Fruit fly (Drosophila melanogaster) whole organism, embryonic: ENCODE data around the gene lectin-29Ca.

ENCODE experiments used
- CG10209 ChIP-seq: fragments of 200-800 bp; sonication (Bioruptor generic); optimal IDR thresholded peaks from 3 replicates; lab custom pipeline; 2017; ENCODE audit warnings: missing biosample characterization, mild to moderate bottlenecking, missing genetic modification characterization, missing genetic modification reagents
- CG10274 ChIP-seq: fragments of 200-800 bp; sonication (Bioruptor generic); optimal IDR thresholded peaks from 3 replicates; lab custom pipeline; 2017; ENCODE audit warnings: missing biosample characterization, mild to moderate bottlenecking, missing genetic modification characterization
- CG11696 ChIP-seq: fragments of 200-800 bp; sonication (Bioruptor generic); IDR thresholded peaks from 2 replicates; pipeline ENCODE4 v1.3.6; 2022; ENCODE audit warnings: missing biosample characterization, missing genetic modification characterization
- CG12391 ChIP-seq: fragments of 200-800 bp; sonication (Bioruptor generic); optimal IDR thresholded peaks from 3 replicates; lab custom pipeline; 2018; ENCODE audit warnings: missing biosample characterization, mild to moderate bottlenecking, missing genetic modification characterization, moderate library complexity
- CG13775 ChIP-seq: fragments of 200-800 bp; sonication (Bioruptor generic); optimal IDR thresholded peaks from 3 replicates; lab custom pipeline; 2017; ENCODE audit warnings: missing biosample characterization, mild to moderate bottlenecking, missing genetic modification characterization
- CG14667 ChIP-seq: fragments of 200-800 bp; sonication (Bioruptor generic); IDR thresholded peaks from 2 replicates; pipeline ENCODE4 v1.3.6; 2022; ENCODE audit warnings: missing biosample characterization, missing genetic modification characterization
- CG14860 ChIP-seq: fragments of 200-800 bp; sonication (Bioruptor generic); IDR thresholded peaks from 3 replicates; pipeline ENCODE4 v1.3.6; 2022; ENCODE audit warnings: missing biosample characterization, missing genetic modification characterization; ENCODE audit not compliant: partially characterized antibody
- CG15269 ChIP-seq: fragments of 200-800 bp; sonication (Bioruptor generic); optimal IDR thresholded peaks from 2 replicates; lab custom pipeline; 2018; ENCODE audit warnings: missing biosample characterization, mild to moderate bottlenecking, missing genetic modification characterization, moderate library complexity
- CG16779 ChIP-seq: fragments of 200-800 bp; sonication (Bioruptor generic); IDR thresholded peaks from 2 replicates; pipeline ENCODE4 v1.3.6; 2022; ENCODE audit warnings: missing biosample characterization, missing genetic modification characterization
- CG17568 ChIP-seq: fragments of 200-800 bp; sonication (Bioruptor generic); optimal IDR thresholded peaks from 2 replicates; lab custom pipeline; 2018; ENCODE audit warnings: missing biosample characterization, mild to moderate bottlenecking, missing genetic modification characterization, moderate library complexity
- CG17829 ChIP-seq: fragments of 200-800 bp; optimal IDR thresholded peaks from 2 replicates; lab custom pipeline; 2019; ENCODE audit warnings: missing biosample characterization, mild to moderate bottlenecking, missing genetic modification characterization, moderate library complexity
- CG2116 ChIP-seq: fragments of 200-800 bp; sonication (Bioruptor generic); optimal IDR thresholded peaks from 3 replicates; lab custom pipeline; 2018; ENCODE audit warnings: missing biosample characterization, mild to moderate bottlenecking, missing genetic modification characterization
- CG2129 ChIP-seq: fragments of 200-800 bp; sonication (Bioruptor generic); IDR thresholded peaks from 2 replicates; pipeline ENCODE4 v1.3.6; 2022; ENCODE audit warnings: missing biosample characterization, missing genetic modification characterization; ENCODE audit not compliant: partially characterized antibody
- CG2889 ChIP-seq: fragments of 200-800 bp; sonication (Bioruptor generic); IDR thresholded peaks from 3 replicates; pipeline ENCODE4 v1.3.6; 2022; ENCODE audit warnings: missing biosample characterization, missing genetic modification characterization
- CG42726 ChIP-seq: fragments of 200-800 bp; sonication (Bioruptor generic); IDR thresholded peaks from 2 replicates; pipeline ENCODE4 v1.3.6; 2022; ENCODE audit warnings: missing biosample characterization, missing genetic modification characterization; ENCODE audit not compliant: partially characterized antibody
- CG4328 ChIP-seq: fragments of 200-800 bp; sonication (Bioruptor generic); optimal IDR thresholded peaks from 3 replicates; lab custom pipeline; 2017; ENCODE audit warnings: missing biosample characterization, missing genetic modification reagents, missing genetic modification characterization
- CG4730 ChIP-seq: fragments of 200-800 bp; sonication (Bioruptor generic); IDR thresholded peaks from 2 replicates; pipeline ENCODE4 v1.3.6; 2022; ENCODE audit warnings: missing biosample characterization, missing genetic modification characterization
- CG4820 ChIP-seq: fragments of 200-800 bp; sonication (Bioruptor generic); optimal IDR thresholded peaks from 3 replicates; lab custom pipeline; 2016; ENCODE audit warnings: missing biosample characterization, missing genetic modification characterization
- CG7556 ChIP-seq: fragments of 200-800 bp; sonication (Bioruptor generic); optimal IDR thresholded peaks from 2 replicates; lab custom pipeline; 2017; ENCODE audit warnings: missing biosample characterization, mild to moderate bottlenecking, missing genetic modification characterization
- CG8765 ChIP-seq: fragments of 200-800 bp; sonication (Bioruptor generic); IDR thresholded peaks from 2 replicates; pipeline ENCODE4 v1.3.6; 2022; ENCODE audit warnings: missing biosample characterization, missing genetic modification characterization
- CG9215 ChIP-seq: fragments of 200-800 bp; sonication (Bioruptor generic); IDR thresholded peaks from 2 replicates; pipeline ENCODE4 v1.3.6; 2022; ENCODE audit warnings: missing biosample characterization, missing genetic modification characterization
- CG9817 ChIP-seq: fragments of 200-800 bp; sonication (Bioruptor generic); optimal IDR thresholded peaks from 2 replicates; lab custom pipeline; 2018; ENCODE audit warnings: missing biosample characterization, mild to moderate bottlenecking, missing genetic modification characterization, moderate library complexity
- D ChIP-seq, 2 experiments: fragments of 200-800 bp in 1 of 2; fragments of >200 bp in 1 of 2; sonication (Bioruptor generic) in 1 of 2; optimal IDR thresholded peaks; 2 replicates in 1 of 2; 3 replicates in 1 of 2; lab custom pipeline; 2017; ENCODE audit warnings: mild to moderate bottlenecking in 1 of 2, missing biosample characterization in 1 of 2, missing genetic modification characterization in 1 of 2, missing genetic modification reagents in 1 of 2
- D19B ChIP-seq: fragments of 200-800 bp; sonication (Bioruptor generic); optimal IDR thresholded peaks from 2 replicates; lab custom pipeline; 2017; ENCODE audit warnings: missing biosample characterization, mild to moderate bottlenecking, missing genetic modification characterization
- Dek ChIP-seq: fragments of 200-800 bp; sonication (Bioruptor generic); optimal IDR thresholded peaks from 3 replicates; lab custom pipeline; 2019; ENCODE audit warnings: missing biosample characterization, mild to moderate bottlenecking, missing genetic modification characterization, moderate library complexity
- Elba2 ChIP-seq: fragments of 200-800 bp; sonication (Bioruptor generic); optimal IDR thresholded peaks from 3 replicates; lab custom pipeline; 2016; ENCODE audit warnings: missing biosample characterization, missing genetic modification characterization
- Ets65A ChIP-seq: fragments of 200-800 bp; sonication (Bioruptor generic); peaks from one replicate; lab custom pipeline; 2016; ENCODE audit warnings: missing biosample characterization, missing genetic modification characterization
- Med ChIP-seq: fragments of 200-800 bp; sonication (Bioruptor generic); peaks from one replicate; lab custom pipeline; 2016; ENCODE audit warnings: missing biosample characterization, missing genetic modification characterization, mild to moderate bottlenecking, inconsistent platforms, moderate library complexity
- Meics ChIP-seq: fragments of 200-800 bp; sonication (Bioruptor generic); optimal IDR thresholded peaks from 2 replicates; lab custom pipeline; 2017; ENCODE audit warnings: missing biosample characterization, mild to moderate bottlenecking, missing genetic modification characterization
- Oli ChIP-seq: fragments of 200-800 bp; sonication (Bioruptor generic); optimal IDR thresholded peaks from 2 replicates; lab custom pipeline; 2018; ENCODE audit warnings: missing biosample characterization, mild to moderate bottlenecking, missing genetic modification characterization, moderate library complexity
- Sox100B ChIP-seq: fragments of 200-800 bp; sonication (Bioruptor generic); optimal IDR thresholded peaks from 3 replicates; lab custom pipeline; 2018; ENCODE audit warnings: missing biosample characterization, mild to moderate bottlenecking, missing genetic modification characterization
- bab2 ChIP-seq: fragments of 200-800 bp; sonication (Bioruptor generic); optimal IDR thresholded peaks from 2 replicates; lab custom pipeline; 2016; ENCODE audit warnings: missing biosample characterization, missing genetic modification characterization
- bigmax ChIP-seq: fragments of 200-800 bp; sonication (Bioruptor generic); optimal IDR thresholded peaks from 2 replicates; lab custom pipeline; 2018; ENCODE audit warnings: missing biosample characterization, mild to moderate bottlenecking, missing genetic modification characterization
- cato ChIP-seq: fragments of 200-800 bp; sonication (Bioruptor generic); optimal IDR thresholded peaks from 2 replicates; lab custom pipeline; 2016; ENCODE audit warnings: missing biosample characterization, missing genetic modification characterization, borderline replicate concordance
- chm ChIP-seq: fragments of 200-800 bp; sonication (Bioruptor generic); IDR thresholded peaks from 2 replicates; pipeline ENCODE4 v1.3.6; 2022; ENCODE audit warnings: missing biosample characterization, missing genetic modification characterization
- ci ChIP-seq: fragments of 200-800 bp; sonication (Bioruptor generic); IDR thresholded peaks from 3 replicates; pipeline ENCODE4 v1.3.6; 2022; ENCODE audit warnings: missing biosample characterization, missing genetic modification characterization
- danr ChIP-seq: fragments of 200-800 bp; sonication (Bioruptor generic); IDR thresholded peaks from 2 replicates; pipeline ENCODE4 v1.3.6; 2022; ENCODE audit warnings: missing biosample characterization, missing genetic modification characterization
- disco-r ChIP-seq: fragments of 200-800 bp; sonication (Bioruptor generic); optimal IDR thresholded peaks from 2 replicates; lab custom pipeline; 2016; ENCODE audit warnings: missing biosample characterization, missing genetic modification characterization
- exex ChIP-seq: fragments of 200-800 bp; sonication (Bioruptor generic); optimal IDR thresholded peaks from 4 replicates; lab custom pipeline; 2018; ENCODE audit warnings: missing biosample characterization, mild to moderate bottlenecking, missing genetic modification characterization, moderate library complexity
- fd3F ChIP-seq: fragments of 200-800 bp; sonication (Bioruptor generic); optimal IDR thresholded peaks from 2 replicates; lab custom pipeline; 2018; ENCODE audit warnings: missing biosample characterization, mild to moderate bottlenecking, missing genetic modification characterization, moderate library complexity
- insv ChIP-seq, 2 experiments: fragments of 200-800 bp; sonication (Bioruptor generic); optimal IDR thresholded peaks; 3 replicates each; lab custom pipeline; 2016 to 2018; ENCODE audit warnings: missing biosample characterization in 2 of 2, missing genetic modification characterization in 2 of 2
- jing ChIP-seq: fragments of 200-800 bp; sonication (Bioruptor generic); optimal IDR thresholded peaks from 2 replicates; lab custom pipeline; 2018; ENCODE audit warnings: missing biosample characterization, mild to moderate bottlenecking, missing genetic modification characterization
- pan ChIP-seq, 4 experiments: fragments of >200 bp in 3 of 4; fragments of 200-800 bp in 1 of 4; sonication (Bioruptor generic) in 1 of 4; optimal IDR thresholded peaks in 3 of 4; IDR thresholded peaks in 1 of 4; 2 replicates each; pipeline versions ENCODE4 v1.3.6 to Lab custom; 2017 to 2022; ENCODE audit warnings: missing biosample characterization in 2 of 4, missing genetic modification characterization in 2 of 4, mixed read lengths in 1 of 4
- sc ChIP-seq, 3 experiments: fragments of >200 bp in 2 of 3; fragments of 200-800 bp in 1 of 3; sonication (Bioruptor generic) in 1 of 3; optimal IDR thresholded peaks; 2 replicates in 2 of 3; 3 replicates in 1 of 3; lab custom pipeline; 2017; ENCODE audit warnings: mild to moderate bottlenecking in 1 of 3, missing biosample characterization in 1 of 3, missing genetic modification characterization in 1 of 3, missing genetic modification reagents in 1 of 3
- sug ChIP-seq: fragments of 200-800 bp; optimal IDR thresholded peaks from 2 replicates; lab custom pipeline; 2019; ENCODE audit warnings: missing biosample characterization, mild to moderate bottlenecking, missing genetic modification characterization, moderate library complexity

Gene lectin-29Ca

DNA sequence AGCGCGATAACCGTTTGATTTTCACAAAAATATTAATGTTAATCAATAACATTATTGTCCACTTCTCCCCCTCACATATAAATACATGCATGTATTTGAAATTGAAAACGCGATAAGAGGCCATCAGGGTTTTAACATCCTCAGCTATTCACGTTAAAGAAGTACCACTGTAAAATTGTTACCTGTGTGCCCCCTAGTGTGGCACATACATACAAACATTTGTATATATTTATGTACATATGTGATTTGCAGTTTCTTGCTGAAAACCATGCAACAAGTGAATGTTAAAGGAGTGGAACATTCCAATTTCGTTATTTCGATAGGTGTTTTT is 31.2 kb downstream of the lectin-29Ca start:
- TF ChIP-seq bigmax (GFP tag; lab: Kevin White, UChicago) (no peak), Elba2 (GFP tag; lab: Kevin White, UChicago) (peak; percentile 63), insv (GFP tag; optimal IDR thresholded peaks at IDR 0.05; lab: Kevin White, UChicago) (peak in 1 of 2 experiments; percentile 67), Sox100B (no peak), CG8765 (GFP tag; lab: Robert Waterston, UW) (0 out of 2 replicates have a peak, but pooled peaks have one; percentile 9), exex (tag; lab: Kevin White, UChicago) (peak; percentile 5), CG2129 (no peak), Med (GFP tag; lab: Kevin White, UChicago) (peak; percentile 37), sug (tag; lab: Kevin White, UChicago) (peak; percentile 77)

DNA sequence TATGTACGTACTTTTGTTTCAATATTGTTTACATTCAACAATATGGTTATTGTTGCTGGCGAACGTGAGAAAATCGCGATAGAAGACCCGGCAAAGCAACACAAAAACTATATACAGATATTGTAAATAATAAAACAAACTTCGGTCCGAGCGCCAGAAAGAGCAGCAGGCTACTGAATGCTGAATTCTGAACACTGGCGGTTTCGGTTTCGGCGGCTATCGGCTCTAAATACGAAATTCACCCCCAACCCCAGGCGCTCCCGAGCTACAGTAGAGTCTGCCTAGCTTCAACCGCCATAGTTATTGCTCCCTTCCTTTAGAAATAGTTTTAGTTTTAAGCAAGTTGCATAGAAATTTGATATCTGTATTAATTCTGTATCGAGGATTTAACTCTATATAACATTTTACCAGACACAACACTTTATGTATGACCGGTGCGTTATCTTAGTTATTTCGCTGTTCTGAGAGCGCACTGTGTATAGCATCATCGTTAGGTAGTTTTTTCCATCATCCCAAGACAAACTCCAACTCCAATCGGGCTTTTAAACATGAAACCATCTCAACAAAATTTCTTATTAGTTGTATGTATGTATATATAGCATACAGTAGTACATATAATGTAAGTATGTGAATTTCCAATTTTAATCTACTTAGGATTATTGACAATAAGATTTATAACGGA is 31.7 kb downstream of the lectin-29Ca start, which contains the start of gene CG7627:
Gene CG7627, minus strand, starts transcription at position 197 of the 682 bp plus-strand sequence.
- TF ChIP-seq danr (GFP tag; lab: Robert Waterston, UW) (0 out of 2 replicates have a peak, but pooled peaks have one; percentile 40), CG9215 (GFP tag; lab: Robert Waterston, UW) (peak; percentile 69), cato (no peak), ci (peak; percentile 67; the same call in 2 of the 3 replicates), CG10209 (GFP tag; lab: Kevin White, UChicago) (peak; percentile 79), CG16779 (0 out of 2 replicates have a peak, but pooled peaks have one; percentile 34), CG7556 (GFP tag; lab: Kevin White, UChicago) (peak; percentile 85), CG4730 (GFP tag; lab: Robert Waterston, UW) (peak; percentile 67), CG17829 (tag; lab: Kevin White, UChicago) (peak; percentile 72), CG2116 (peak; percentile 17), CG14860 (GFP tag; lab: Robert Waterston, UW) (no peak), pan (optimal IDR thresholded peaks at IDR 0.05; lab: Kevin White, UChicago) (no peak), pan (GFP tag; optimal IDR thresholded peaks at IDR 0.05 in 1 of 2, IDR thresholded peaks at IDR 0.05 in 1 of 2) (peak in 1 of 2 experiments; percentile 83), jing (peak; percentile 13), chm (peak; percentile 72; the same call in 1 of the 2 replicates), CG9817 (peak; percentile 74), CG17568 (GFP tag; lab: Kevin White, UChicago) (peak; percentile 45), Dek (tag; lab: Kevin White, UChicago) (peak; percentile 65), D19B (peak; percentile 64), CG42726 (GFP tag; lab: Robert Waterston, UW) (0 out of 2 replicates have a peak, but pooled peaks have one; percentile 42), CG11696 (GFP tag; lab: Robert Waterston, UW) (0 out of 2 replicates have a peak, but pooled peaks have one; percentile 34), CG14667 (peak; percentile 82; the same call in 1 of the 2 replicates), CG4820 (GFP tag; lab: Kevin White, UChicago) (peak; percentile 72), Ets65A (GFP tag; lab: Kevin White, UChicago) (peak; percentile 97), CG2889 (peak; percentile 50; the same call in 1 of the 3 replicates), CG4328 (GFP tag; lab: Kevin White, UChicago) (peak; percentile 57), fd3F (GFP tag; lab: Kevin White, UChicago) (peak; percentile 60), CG10274 (GFP tag; lab: Kevin White, UChicago) (no peak), bab2 (GFP tag; lab: Kevin White, UChicago) (peak; percentile 74), CG12391 (tag; lab: Kevin White, UChicago) (peak; percentile 77), Oli (peak; percentile 54), CG15269 (tag; lab: Kevin White, UChicago) (peak; percentile 76), disco-r (GFP tag; lab: Kevin White, UChicago) (peak; percentile 74), sc (optimal IDR thresholded peaks at IDR 0.05; lab: Kevin White, UChicago) (no peak), sc (GFP tag; optimal IDR thresholded peaks at IDR 0.05; lab: Kevin White, UChicago) (peak; percentile 6), CG13775 (peak; percentile 60), D (optimal IDR thresholded peaks at IDR 0.05; lab: Kevin White, UChicago) (no peak), D (GFP tag; optimal IDR thresholded peaks at IDR 0.05; lab: Kevin White, UChicago) (peak; percentile 51), Meics (GFP tag; lab: Kevin White, UChicago) (peak; percentile 84)
